Worm (Caenorhabditis elegans): ENCODE measurements around the gene trim-21.

The trim-21 gene

ce11 chrII:2320097-2320496 is 7.5 kb upstream of the trim-21 start, which contains the start of gene ZK1240.3:
TSS of gene ZK1240.3 (plus strand) at chrII:2320334.
- TF ChIP-seq ets-4 (GFP tag; optimal IDR thresholded peaks at IDR 0.05) (peak; percentile 64), dox-1 (GFP tag; IDR thresholded peaks at IDR 0.05) (peak; percentile 50), ccch-3 (GFP tag; optimal IDR thresholded peaks at IDR 0.05) (no peak), nhr-80 (tag; optimal IDR thresholded peaks at IDR 0.05) (peak; percentile 93)

- TF ChIP-seq tbp1 (GFP tag; optimal IDR thresholded peaks at IDR 0.05) (no peak), nhr-80 (tag; optimal IDR thresholded peaks at IDR 0.05) (peak; percentile 57)
Observed at ce11 chrII:2317883-2318357, 5.3 kb upstream of the trim-21 start, which contains the start of the genes ZK1240.5 and ZK1240.9. TSS of gene ZK1240.5 (minus strand) at chrII:2317933. TSS of gene ZK1240.9 (plus strand) at chrII:2318189.

ce11 chrII:2306741-2307140 is 5.9 kb downstream of the trim-21 start, which contains the start of gene B0281.3:
TSS of gene B0281.3 (plus strand) at chrII:2307041.
- TF ChIP-seq fkh-3 (tag; optimal IDR thresholded peaks at IDR 0.05) (no peak), tbp1 (GFP tag; optimal IDR thresholded peaks at IDR 0.05) (no peak), Y95B8A.8 (GFP tag; IDR thresholded peaks at IDR 0.05) (no peak), Y79H2A.3 (GFP tag; conservative IDR thresholded peaks at IDR 0.05) (no peak), athp-1 (tag; optimal IDR thresholded peaks at IDR 0.05) (no peak), lin-26 (GFP tag; IDR thresholded peaks at IDR 0.05) (no peak), D2030.7 (GFP tag; IDR thresholded peaks at IDR 0.05) (no peak), gei-17 (GFP tag; optimal IDR thresholded peaks at IDR 0.05) (no peak), mes-4 (tag; optimal IDR thresholded peaks at IDR 0.05) (no peak), B0261.1 (tag; optimal IDR thresholded peaks at IDR 0.05) (no peak), nhr-90 (tag; optimal IDR thresholded peaks at IDR 0.05) (no peak), lsy-27 (tag; optimal IDR thresholded peaks at IDR 0.05; ENCODE audit: borderline replicate concordance, insufficient read depth) (no peak), ztf-3 (GFP tag; optimal IDR thresholded peaks at IDR 0.05) (no peak), somi-1 (GFP tag; optimal IDR thresholded peaks at IDR 0.05) (no peak)

- TF ChIP-seq Y53F4B.3 (GFP tag; IDR thresholded peaks at IDR 0.05): no peak
- peak; percentile 62 for TF ChIP-seq nhr-80 (tag; optimal IDR thresholded peaks at IDR 0.05)
Observed at ce11 chrII:2305507-2305906, 7.1 kb downstream of the trim-21 start.

ce11 chrII:2304575-2304974 is 8.1 kb downstream of the trim-21 start:
- TF ChIP-seq hlh-12 (tag; optimal IDR thresholded peaks at IDR 0.05): no peak
- no peak for TF ChIP-seq hsf-1 (GFP tag; IDR thresholded peaks at IDR 0.05)
- TF ChIP-seq hrde-1 (tag; optimal IDR thresholded peaks at IDR 0.05; ENCODE audit: borderline replicate concordance): no peak
- no peak for TF ChIP-seq lsy-27 (tag; optimal IDR thresholded peaks at IDR 0.05; ENCODE audit: borderline replicate concordance, insufficient read depth)
- peak; percentile 46 for TF ChIP-seq rpc-1 (optimal IDR thresholded peaks at IDR 0.05)
- TF ChIP-seq rpc-1 (tag; optimal IDR thresholded peaks at IDR 0.05): peak; percentile 70
- TF ChIP-seq B0261.1 (tag; optimal IDR thresholded peaks at IDR 0.05): peak; percentile 54
- TF ChIP-seq tbp1 (GFP tag; optimal IDR thresholded peaks at IDR 0.05): peak; percentile 86
- TF ChIP-seq snpc-1.3 (tag; optimal IDR thresholded peaks at IDR 0.05; ENCODE audit: insufficient read depth): no peak
- TF ChIP-seq ceh-40 (GFP tag; IDR thresholded peaks at IDR 0.05): no peak
- no peak for TF ChIP-seq pbrm-1 (GFP tag; IDR thresholded peaks at IDR 0.05)
- TF ChIP-seq egl-18 (GFP tag; IDR thresholded peaks at IDR 0.05): no peak
- no peak for TF ChIP-seq ceh-79 (tag; optimal IDR thresholded peaks at IDR 0.05)
- TF ChIP-seq lin-26 (GFP tag; IDR thresholded peaks at IDR 0.05): no peak
- TF ChIP-seq hmg-1.2 (GFP tag; IDR thresholded peaks at IDR 0.05): no peak
- no peak for TF ChIP-seq attf-5 (GFP tag; optimal IDR thresholded peaks at IDR 0.05)
- no peak for TF ChIP-seq madf-10 (tag; optimal IDR thresholded peaks at IDR 0.05)
- no peak for TF ChIP-seq ceh-58 (GFP tag; IDR thresholded peaks at IDR 0.05)
- no peak for TF ChIP-seq ztf-18 (tag; optimal IDR thresholded peaks at IDR 0.05)
